Fruit fly (Drosophila melanogaster) whole organism, embryonic: Measurements from ENCODE around the gene Chpf.

Experiments
- Atf-2 ChIP-seq: fragments of 200-800 bp; sonication (Bioruptor generic); optimal IDR thresholded peaks from 2 replicates; lab custom pipeline; 2016; ENCODE audit warnings: missing biosample characterization, missing genetic modification characterization
- Atf6 ChIP-seq: fragments of 200-800 bp; sonication (Bioruptor generic); IDR thresholded peaks from 2 replicates; pipeline ENCODE4 v1.3.6; 2022; ENCODE audit warnings: missing biosample characterization, missing genetic modification characterization
- CG10462 ChIP-seq: fragments of 200-800 bp; sonication (Bioruptor generic); optimal IDR thresholded peaks from 2 replicates; lab custom pipeline; 2016; ENCODE audit warnings: missing biosample characterization, missing genetic modification characterization
- CG11696 ChIP-seq: fragments of 200-800 bp; sonication (Bioruptor generic); IDR thresholded peaks from 2 replicates; pipeline ENCODE4 v1.3.6; 2022; ENCODE audit warnings: missing biosample characterization, missing genetic modification characterization
- CG1233 ChIP-seq: fragments of 200-800 bp; sonication (Bioruptor generic); optimal IDR thresholded peaks from 4 replicates; lab custom pipeline; 2018; ENCODE audit warnings: missing biosample characterization, mild to moderate bottlenecking, missing genetic modification characterization
- CG13287 ChIP-seq: fragments of 200-800 bp; sonication (Bioruptor generic); IDR thresholded peaks from 2 replicates; pipeline ENCODE4 v1.3.6; 2022; ENCODE audit warnings: missing biosample characterization, missing genetic modification characterization; ENCODE audit not compliant: partially characterized antibody
- CG13894 ChIP-seq: fragments of 200-800 bp; sonication (Bioruptor generic); optimal IDR thresholded peaks from 3 replicates; lab custom pipeline; 2018; ENCODE audit warnings: missing biosample characterization, mild to moderate bottlenecking, missing genetic modification characterization, moderate library complexity
- CG14667 ChIP-seq: fragments of 200-800 bp; sonication (Bioruptor generic); IDR thresholded peaks from 2 replicates; pipeline ENCODE4 v1.3.6; 2022; ENCODE audit warnings: missing biosample characterization, missing genetic modification characterization
- CG15011 ChIP-seq: fragments of 200-800 bp; sonication (Bioruptor generic); optimal IDR thresholded peaks from 3 replicates; lab custom pipeline; 2018; ENCODE audit warnings: missing biosample characterization, mild to moderate bottlenecking, missing genetic modification characterization
- CG15479 ChIP-seq: fragments of 200-800 bp; sonication (Bioruptor generic); optimal IDR thresholded peaks from 3 replicates; lab custom pipeline; 2019; ENCODE audit warnings: missing biosample characterization, mild to moderate bottlenecking, missing genetic modification characterization, moderate library complexity
- CG1602 ChIP-seq: fragments of 200-800 bp; sonication (Bioruptor generic); optimal IDR thresholded peaks from 3 replicates; lab custom pipeline; 2016; ENCODE audit warnings: missing biosample characterization, missing genetic modification characterization
- CG32772 ChIP-seq: fragments of 200-800 bp; sonication (Bioruptor generic); IDR thresholded peaks from 2 replicates; pipeline ENCODE4 v1.3.6; 2022; ENCODE audit warnings: missing biosample characterization, missing genetic modification characterization
- CG4328 ChIP-seq: fragments of 200-800 bp; sonication (Bioruptor generic); optimal IDR thresholded peaks from 3 replicates; lab custom pipeline; 2017; ENCODE audit warnings: missing biosample characterization, missing genetic modification reagents, missing genetic modification characterization
- CG4360 ChIP-seq: fragments of 200-800 bp; sonication (Bioruptor generic); IDR thresholded peaks from 2 replicates; pipeline ENCODE4 v1.3.6; 2022; ENCODE audit warnings: missing biosample characterization, missing genetic modification characterization
- CG6791 ChIP-seq: fragments of 200-800 bp; sonication (Bioruptor generic); IDR thresholded peaks from 3 replicates; pipeline ENCODE4 v1.3.6; 2022; ENCODE audit warnings: missing biosample characterization, missing genetic modification characterization; ENCODE audit not compliant: partially characterized antibody
- CG8478 ChIP-seq: fragments of >200 bp; optimal IDR thresholded peaks from 2 replicates; lab custom pipeline; 2018
- Dfd ChIP-seq, 2 experiments: fragments of >200 bp; optimal IDR thresholded peaks; 2 replicates each; lab custom pipeline; 2017; ENCODE audit warnings: missing biosample characterization in 2 of 2, missing genetic modification characterization in 2 of 2
- Dll ChIP-seq: fragments of 200-800 bp; sonication (Bioruptor generic); IDR thresholded peaks from 4 replicates; pipeline ENCODE4 v1.3.6; 2022; ENCODE audit warnings: missing biosample characterization, missing genetic modification characterization; ENCODE audit not compliant: partially characterized antibody
- Ets65A ChIP-seq: fragments of 200-800 bp; sonication (Bioruptor generic); peaks from one replicate; lab custom pipeline; 2016; ENCODE audit warnings: missing biosample characterization, missing genetic modification characterization
- Hey ChIP-seq: fragments of 200-800 bp; sonication (Bioruptor generic); optimal IDR thresholded peaks from 3 replicates; lab custom pipeline; 2018; ENCODE audit warnings: missing biosample characterization, mild to moderate bottlenecking, missing genetic modification characterization
- Hr51 ChIP-seq, 2 experiments: fragments of 200-800 bp; sonication (Bioruptor generic); optimal IDR thresholded peaks; 2 replicates in 1 of 2; 3 replicates in 1 of 2; lab custom pipeline; 2016 to 2018; ENCODE audit warnings: missing biosample characterization in 2 of 2, missing genetic modification characterization in 2 of 2, mild to moderate bottlenecking in 1 of 2, moderate library complexity in 1 of 2
- MTF-1 ChIP-seq: fragments of 200-800 bp; sonication (Bioruptor generic); optimal IDR thresholded peaks from 2 replicates; lab custom pipeline; 2018; ENCODE audit warnings: missing biosample characterization, mild to moderate bottlenecking, missing genetic modification characterization, borderline replicate concordance
- Max ChIP-seq: fragments of 200-800 bp; sonication (Bioruptor generic); optimal IDR thresholded peaks from 2 replicates; lab custom pipeline; 2016; ENCODE audit warnings: missing biosample characterization, mild to moderate bottlenecking, missing genetic modification characterization
- Myb ChIP-seq: fragments of 200-800 bp; sonication (Bioruptor generic); optimal IDR thresholded peaks from 2 replicates; lab custom pipeline; 2016; ENCODE audit warnings: missing biosample characterization, missing genetic modification characterization
- Oli ChIP-seq: fragments of 200-800 bp; sonication (Bioruptor generic); optimal IDR thresholded peaks from 2 replicates; lab custom pipeline; 2018; ENCODE audit warnings: missing biosample characterization, mild to moderate bottlenecking, missing genetic modification characterization, moderate library complexity
- Sox100B ChIP-seq: fragments of 200-800 bp; sonication (Bioruptor generic); optimal IDR thresholded peaks from 3 replicates; lab custom pipeline; 2018; ENCODE audit warnings: missing biosample characterization, mild to moderate bottlenecking, missing genetic modification characterization
- Ssrp ChIP-seq: fragments of 200-800 bp; sonication (Bioruptor generic); optimal IDR thresholded peaks from 2 replicates; lab custom pipeline; 2018; ENCODE audit warnings: missing biosample characterization, mild to moderate bottlenecking, missing genetic modification characterization, moderate library complexity
- Stat92E ChIP-seq, 3 experiments: fragments of >200 bp in 2 of 3; fragments of 200-800 bp in 1 of 3; sonication (Bioruptor generic) in 1 of 3; optimal IDR thresholded peaks; 2 replicates each; lab custom pipeline; 2017 to 2019; ENCODE audit warnings: missing biosample characterization in 3 of 3, missing genetic modification characterization in 3 of 3, mild to moderate bottlenecking in 1 of 3, moderate library complexity in 1 of 3
- ap ChIP-seq: fragments of 200-800 bp; sonication (Bioruptor generic); IDR thresholded peaks from 2 replicates; pipeline ENCODE4 v1.3.6; 2022; ENCODE audit warnings: missing biosample characterization, missing genetic modification characterization
- bab2 ChIP-seq: fragments of 200-800 bp; sonication (Bioruptor generic); optimal IDR thresholded peaks from 2 replicates; lab custom pipeline; 2016; ENCODE audit warnings: missing biosample characterization, missing genetic modification characterization
- bigmax ChIP-seq: fragments of 200-800 bp; sonication (Bioruptor generic); optimal IDR thresholded peaks from 2 replicates; lab custom pipeline; 2018; ENCODE audit warnings: missing biosample characterization, mild to moderate bottlenecking, missing genetic modification characterization
- bowl ChIP-seq: fragments of 200-800 bp; sonication (Bioruptor generic); IDR thresholded peaks from 2 replicates; pipeline ENCODE4 v1.3.6; 2022; ENCODE audit warnings: missing biosample characterization, missing genetic modification characterization
- btn ChIP-seq: fragments of 200-800 bp; sonication (Bioruptor generic); optimal IDR thresholded peaks from 2 replicates; lab custom pipeline; 2016; ENCODE audit warnings: missing biosample characterization, missing genetic modification characterization
- caup ChIP-seq: fragments of 200-800 bp; sonication (Bioruptor generic); optimal IDR thresholded peaks from 3 replicates; lab custom pipeline; 2017; ENCODE audit warnings: missing biosample characterization, mild to moderate bottlenecking, missing genetic modification characterization, moderate library complexity; ENCODE audit not compliant: severe bottlenecking
- cwo ChIP-seq: fragments of 200-800 bp; sonication (Bioruptor generic); optimal IDR thresholded peaks from 3 replicates; lab custom pipeline; 2017; ENCODE audit warnings: missing biosample characterization, missing genetic modification characterization, mild to moderate bottlenecking, moderate library complexity, missing genetic modification reagents
- dm ChIP-seq: fragments of 200-800 bp; sonication (Bioruptor generic); optimal IDR thresholded peaks from 3 replicates; lab custom pipeline; 2016; ENCODE audit warnings: missing biosample characterization, missing genetic modification characterization
- dysf ChIP-seq: fragments of 200-800 bp; sonication (Bioruptor generic); IDR thresholded peaks from 3 replicates; pipeline ENCODE4 v1.3.6; 2022; ENCODE audit warnings: missing biosample characterization, missing genetic modification characterization
- fd96Cb ChIP-seq: fragments of 200-800 bp; sonication (Bioruptor generic); optimal IDR thresholded peaks from 2 replicates; lab custom pipeline; 2018; ENCODE audit warnings: missing biosample characterization, mild to moderate bottlenecking, missing genetic modification characterization, moderate library complexity
- gfzf ChIP-seq: fragments of 200-800 bp; sonication (Bioruptor generic); optimal IDR thresholded peaks from 2 replicates; lab custom pipeline; 2016; ENCODE audit warnings: missing biosample characterization, mild to moderate bottlenecking, missing genetic modification characterization, moderate library complexity
- hb ChIP-seq: fragments of 200-800 bp; sonication (Bioruptor generic); IDR thresholded peaks from 3 replicates; pipeline ENCODE4 v1.3.6; 2022; ENCODE audit warnings: missing biosample characterization, missing genetic modification characterization; ENCODE audit not compliant: partially characterized antibody
- hth ChIP-seq: fragments of >200 bp; optimal IDR thresholded peaks from 2 replicates; lab custom pipeline; 2017; ENCODE audit warnings: inconsistent platforms
- ind ChIP-seq: fragments of 200-800 bp; sonication (Bioruptor generic); optimal IDR thresholded peaks from 3 replicates; lab custom pipeline; 2016; ENCODE audit warnings: missing biosample characterization, missing genetic modification characterization
- kay ChIP-seq: fragments of 200-800 bp; sonication (Bioruptor generic); optimal IDR thresholded peaks from 2 replicates; lab custom pipeline; 2016; ENCODE audit warnings: missing biosample characterization, missing genetic modification characterization
- maf-S ChIP-seq: fragments of 200-800 bp; sonication (Bioruptor generic); optimal IDR thresholded peaks from 2 replicates; lab custom pipeline; 2016; ENCODE audit warnings: missing biosample characterization, missing genetic modification characterization
- nerfin-1 ChIP-seq: fragments of 200-800 bp; sonication (Bioruptor generic); optimal IDR thresholded peaks from 3 replicates; lab custom pipeline; 2019; ENCODE audit warnings: missing biosample characterization, mild to moderate bottlenecking, missing genetic modification characterization, moderate library complexity
- onecut ChIP-seq: fragments of 200-800 bp; sonication (Bioruptor generic); IDR thresholded peaks from 2 replicates; pipeline ENCODE4 v1.3.6; 2022; ENCODE audit warnings: missing biosample characterization, missing genetic modification characterization
- pho ChIP-seq: fragments of 200-800 bp; sonication (Bioruptor generic); optimal IDR thresholded peaks from 2 replicates; lab custom pipeline; 2016; ENCODE audit warnings: missing biosample characterization, missing genetic modification characterization
- sens-2 ChIP-seq: fragments of 200-800 bp; sonication (Bioruptor generic); IDR thresholded peaks from 2 replicates; pipeline ENCODE4 v1.3.6; 2022; ENCODE audit warnings: missing biosample characterization, missing genetic modification characterization
- trem ChIP-seq: fragments of 200-800 bp; optimal IDR thresholded peaks from 3 replicates; lab custom pipeline; 2019; ENCODE audit warnings: missing biosample characterization, mild to moderate bottlenecking, missing genetic modification characterization, moderate library complexity

The Chpf gene

dm6 chrX:13127973-13128749 is 15.9 kb upstream of the Chpf start (continued):
- TF ChIP-seq bowl (GFP tag; lab: Robert Waterston, UW) (no peak), Dll (GFP tag; lab: Robert Waterston, UW) (no peak), gfzf (GFP tag; lab: Kevin White, UChicago) (no peak), btn (GFP tag; lab: Kevin White, UChicago) (peak; percentile 55), hth (lab: Kevin White, UChicago) (no peak), nerfin-1 (tag; lab: Kevin White, UChicago) (no peak), Ssrp (peak; percentile 24), pho (GFP tag; lab: Kevin White, UChicago) (no peak), bab2 (GFP tag; lab: Kevin White, UChicago) (peak; percentile 19), CG13287 (GFP tag; lab: Robert Waterston, UW) (no peak), sens-2 (peak; percentile 16; the same call in 1 of the 2 replicates), CG6791 (GFP tag; lab: Robert Waterston, UW) (0 out of 3 replicates have a peak, but pooled peaks have one; percentile 31), CG14667 (GFP tag; lab: Robert Waterston, UW) (peak; percentile 34; the same call in 1 of the 2 replicates), ind (no peak), trem (no peak), CG8478 (lab: Kevin White, UChicago) (peak; percentile 88), Hey (tag; lab: Kevin White, UChicago) (no peak), fd96Cb (tag; lab: Kevin White, UChicago) (peak; percentile 30), CG10462 (GFP tag; lab: Kevin White, UChicago) (no peak), CG15479 (no peak), ap (GFP tag; lab: Robert Waterston, UW) (no peak), hb (0 out of 3 replicates have a peak, but pooled peaks have one; percentile 18), CG13894 (no peak), Hr51 (GFP tag; optimal IDR thresholded peaks at IDR 0.05; lab: Kevin White, UChicago) (peak in 1 of 2 experiments; percentile 23), kay (no peak), Myb (GFP tag; lab: Kevin White, UChicago) (no peak), Atf6 (GFP tag; lab: Robert Waterston, UW) (no peak), Sox100B (GFP tag; lab: Kevin White, UChicago) (peak; percentile 33), CG4360 (GFP tag; lab: Robert Waterston, UW) (peak; percentile 79), cwo (GFP tag; lab: Kevin White, UChicago) (no peak), CG4328 (GFP tag; lab: Kevin White, UChicago) (no peak), CG1602 (GFP tag; lab: Kevin White, UChicago) (peak; percentile 27), Oli (tag; lab: Kevin White, UChicago) (peak; percentile 19), CG1233 (GFP tag; lab: Kevin White, UChicago) (no peak), MTF-1 (GFP tag; lab: Kevin White, UChicago) (no peak), Dfd (GFP tag; optimal IDR thresholded peaks at IDR 0.05; lab: Kevin White, UChicago) (peak in 1 of 2 experiments; percentile 51), CG32772 (GFP tag; lab: Robert Waterston, UW) (0 out of 2 replicates have a peak, but pooled peaks have one; percentile 20), dysf (no peak), dm (GFP tag; lab: Kevin White, UChicago) (no peak), onecut (GFP tag; lab: Robert Waterston, UW) (0 out of 2 replicates have a peak, but pooled peaks have one; percentile 18), maf-S (GFP tag; lab: Kevin White, UChicago) (no peak), CG11696 (GFP tag; lab: Robert Waterston, UW) (peak; percentile 95), Ets65A (GFP tag; lab: Kevin White, UChicago) (peak; percentile 87), bigmax (no peak), caup (GFP tag; lab: Kevin White, UChicago) (no peak), CG15011 (GFP tag; lab: Kevin White, UChicago) (no peak), Atf-2 (GFP tag; lab: Kevin White, UChicago) (peak; percentile 34), Stat92E (GFP tag; optimal IDR thresholded peaks at IDR 0.05; lab: Kevin White, UChicago) (no peak), Max (GFP tag; lab: Kevin White, UChicago) (no peak)
